Fruit fly (Drosophila melanogaster): ENCODE results near the gene mRpS5.
A peak's percentile ranks its signal among the peaks of the same experiment; 100 is the strongest.

The mRpS5 gene

DNA sequence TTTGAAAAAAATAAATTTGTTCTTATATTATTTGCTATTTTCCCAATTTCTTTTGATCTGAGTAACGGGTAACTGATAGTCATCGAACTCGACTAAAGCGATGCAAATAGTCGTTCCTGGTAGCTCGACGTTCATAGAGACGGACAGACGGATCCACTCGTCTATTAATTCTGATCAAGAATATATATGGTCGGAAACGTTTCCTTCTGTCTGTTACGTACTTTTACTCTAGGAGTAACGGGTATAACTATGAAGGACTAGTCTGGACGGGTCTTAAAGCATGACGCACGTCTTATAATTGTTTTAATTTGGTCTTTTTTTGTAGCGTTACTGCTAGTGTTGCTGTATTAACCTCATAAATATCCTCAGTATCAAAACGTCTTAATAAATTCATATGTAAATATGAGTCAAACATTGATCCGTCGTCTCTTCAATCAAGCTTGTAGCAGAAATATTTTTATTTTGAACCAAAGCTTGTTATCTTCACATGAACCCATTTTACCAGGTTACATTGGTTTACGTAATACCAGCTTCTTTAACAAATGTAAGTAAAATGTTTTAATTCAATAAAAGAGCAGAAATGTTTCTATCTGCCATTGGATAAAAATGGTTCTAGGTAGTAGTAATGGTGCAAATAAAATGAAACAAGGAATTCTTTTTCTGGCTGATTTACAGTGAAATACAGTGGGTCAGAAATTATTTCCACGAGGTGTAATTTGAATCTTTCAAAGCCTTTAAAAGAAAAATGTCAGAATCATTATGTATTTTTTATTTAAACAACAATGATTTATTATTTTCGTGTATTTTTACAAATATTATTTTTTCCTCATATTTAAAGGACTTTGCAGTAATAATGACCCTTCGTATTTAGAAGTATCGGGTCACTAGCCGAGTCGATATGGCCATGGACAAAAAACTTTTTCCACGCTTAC is at the start of gene mRpS5:
Gene mRpS5, plus strand, starts transcription at position 164 of the 932 bp plus-strand sequence.
- TF ChIP-seq bab1 (GFP tag; optimal IDR thresholded peaks at IDR 0.05) (peak; percentile 31), toe (GFP tag; optimal IDR thresholded peaks at IDR 0.05) (no peak), CG5204 (GFP tag; optimal IDR thresholded peaks at IDR 0.05) (peak; percentile 13), ovo (GFP tag; optimal IDR thresholded peaks at IDR 0.05) (peak; percentile 15)

DNA sequence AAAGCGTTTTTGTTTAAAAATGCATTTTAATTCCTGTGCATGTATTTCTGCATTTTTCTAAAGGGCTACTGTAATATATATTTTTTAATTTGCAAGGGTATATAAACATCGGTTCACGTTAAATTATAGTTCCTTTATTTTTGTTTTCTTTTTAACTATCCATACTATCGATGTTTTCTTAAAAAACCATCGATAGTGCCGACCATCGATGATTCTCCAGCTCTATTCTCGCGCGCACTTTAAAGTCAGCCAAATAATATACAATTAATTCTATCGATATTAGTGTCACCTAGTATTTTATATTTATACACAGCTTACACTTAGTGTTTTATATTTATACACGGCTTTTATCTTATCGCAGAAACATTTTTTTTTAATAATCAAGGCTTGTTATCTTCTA is 1.1 kb upstream of the mRpS5 start:
- no peak for TF ChIP-seq cnc (optimal IDR thresholded peaks at IDR 0.05)
- TF ChIP-seq tj (GFP tag; optimal IDR thresholded peaks at IDR 0.05): no peak
- no peak for TF ChIP-seq bab1 (GFP tag; optimal IDR thresholded peaks at IDR 0.05)
- no peak for TF ChIP-seq kay (GFP tag; ENCODE audit: borderline replicate concordance)
- TF ChIP-seq ovo (GFP tag; optimal IDR thresholded peaks at IDR 0.05): no peak
- TF ChIP-seq cic (GFP tag; optimal IDR thresholded peaks at IDR 0.05): no peak
- no peak for TF ChIP-seq CG1620 (GFP tag; optimal IDR thresholded peaks at IDR 0.05)
- TF ChIP-seq CG33017 (tag; optimal IDR thresholded peaks at IDR 0.05): no peak
- TF ChIP-seq toe (GFP tag; optimal IDR thresholded peaks at IDR 0.05): no peak
- no peak for TF ChIP-seq CG12768 (GFP tag; optimal IDR thresholded peaks at IDR 0.05)
- no peak for TF ChIP-seq CG11617 (GFP tag; optimal IDR thresholded peaks at IDR 0.05)
- TF ChIP-seq Mnt (GFP tag; optimal IDR thresholded peaks at IDR 0.05): no peak
- no peak for TF ChIP-seq CG7101 (tag; optimal IDR thresholded peaks at IDR 0.05)
- no peak for TF ChIP-seq Clk (GFP tag; optimal IDR thresholded peaks at IDR 0.05)
- TF ChIP-seq CG5204 (GFP tag; optimal IDR thresholded peaks at IDR 0.05): no peak
- no peak for TF ChIP-seq Hr96 (GFP tag; optimal IDR thresholded peaks at IDR 0.05)
- TF ChIP-seq CG14711 (tag; optimal IDR thresholded peaks at IDR 0.05): no peak
- no peak for TF ChIP-seq pad (GFP tag; optimal IDR thresholded peaks at IDR 0.05)

Data from whole organism, adult.